Worm (Caenorhabditis elegans) whole organism, early embryonic: Measurements from ENCODE around the gene M02E1.3.
"Not testable (repeated sequence)": the region's sequence is repeated elsewhere in the genome, so short reads cannot be mapped to it uniquely, and the experiment has no call there.

Experiments
- B0310.2 ChIP-seq: sonication (generic microtip); optimal IDR thresholded peaks from 2 replicates; lab custom pipeline; 2016; ENCODE audit warnings: mild to moderate bottlenecking, missing genetic modification characterization, missing compliant biosample characterization
- F13C5.2 ChIP-seq: sonication (generic microtip); optimal IDR thresholded peaks from 2 replicates; lab custom pipeline; 2017; ENCODE audit warnings: mild to moderate bottlenecking, missing genetic modification characterization, inconsistent platforms, missing compliant biosample characterization
- aly-1 ChIP-seq: sonication (generic microtip); optimal IDR thresholded peaks from 2 replicates; lab custom pipeline; 2016; ENCODE audit warnings: missing genetic modification characterization, missing compliant biosample characterization
- ama-1 ChIP-seq: fragments of 150-350 bp; optimal IDR thresholded peaks from 2 replicates; lab custom pipeline; 2014
- ceh-13 ChIP-seq: fragments of 200-800 bp; sonication (Bioruptor generic); optimal IDR thresholded peaks from 2 replicates; lab custom pipeline; 2018; ENCODE audit warnings: mild to moderate bottlenecking, missing genetic modification characterization, missing compliant biosample characterization
- ceh-36 ChIP-seq: sonication (generic microtip); optimal IDR thresholded peaks from 2 replicates; lab custom pipeline; 2016; ENCODE audit warnings: missing genetic modification characterization, inconsistent platforms, missing compliant biosample characterization
- ets-7 ChIP-seq: sonication (generic microtip); optimal IDR thresholded peaks from 2 replicates; lab custom pipeline; 2016; ENCODE audit warnings: missing genotype, missing genetic modification characterization, missing compliant biosample characterization
- flt-1 ChIP-seq: fragments of 200-800 bp; sonication (Bioruptor generic); IDR thresholded peaks from 2 replicates; pipeline ENCODE4 v1.3.6; 2022; ENCODE audit warnings: missing genetic modification characterization, missing compliant biosample characterization
- hmbx-1 ChIP-seq: sonication (generic microtip); optimal IDR thresholded peaks from 2 replicates; lab custom pipeline; 2016; ENCODE audit warnings: mild to moderate bottlenecking, missing genetic modification characterization, missing compliant biosample characterization
- hmg-4 ChIP-seq: fragments of 200-800 bp; sonication (Bioruptor generic); optimal IDR thresholded peaks from 2 replicates; lab custom pipeline; 2018; ENCODE audit warnings: mild to moderate bottlenecking, missing genetic modification characterization, missing compliant biosample characterization
- hnd-1 ChIP-seq: sonication (generic microtip); optimal IDR thresholded peaks from 2 replicates; lab custom pipeline; 2016; ENCODE audit warnings: missing genetic modification characterization, missing compliant biosample characterization
- pes-1 ChIP-seq: fragments of 200-800 bp; sonication (Bioruptor generic); IDR thresholded peaks from 2 replicates; pipeline ENCODE4 v1.3.6; 2022; ENCODE audit warnings: missing genetic modification reagents, missing genetic modification characterization, missing compliant biosample characterization
- scrt-1 ChIP-seq: fragments of 200-800 bp; sonication (Bioruptor generic); IDR thresholded peaks from 2 replicates; pipeline ENCODE4 v1.3.6; 2022; ENCODE audit warnings: missing genetic modification characterization, missing compliant biosample characterization
- sea-1 ChIP-seq: fragments of 200-800 bp; sonication (Bioruptor generic); conservative IDR thresholded peaks from 2 replicates; pipeline ENCODE4 v1.3.6; 2022; ENCODE audit warnings: missing genetic modification characterization, missing compliant biosample characterization
- tbx-11 ChIP-seq: fragments of 200-800 bp; sonication (Bioruptor generic); IDR thresholded peaks from 2 replicates; pipeline ENCODE4 v1.3.6; 2022; ENCODE audit warnings: missing genetic modification characterization, missing compliant biosample characterization
- tbx-37 ChIP-seq: fragments of 200-800 bp; sonication (Bioruptor generic); conservative IDR thresholded peaks from 2 replicates; pipeline ENCODE4 v1.3.6; 2022; ENCODE audit warnings: missing genetic modification reagents, missing genetic modification characterization, missing compliant biosample characterization
- tra-4 ChIP-seq: sonication (generic microtip); optimal IDR thresholded peaks from 2 replicates; lab custom pipeline; 2017; ENCODE audit warnings: missing genetic modification characterization, missing compliant biosample characterization

M02E1.3 gene

DNA sequence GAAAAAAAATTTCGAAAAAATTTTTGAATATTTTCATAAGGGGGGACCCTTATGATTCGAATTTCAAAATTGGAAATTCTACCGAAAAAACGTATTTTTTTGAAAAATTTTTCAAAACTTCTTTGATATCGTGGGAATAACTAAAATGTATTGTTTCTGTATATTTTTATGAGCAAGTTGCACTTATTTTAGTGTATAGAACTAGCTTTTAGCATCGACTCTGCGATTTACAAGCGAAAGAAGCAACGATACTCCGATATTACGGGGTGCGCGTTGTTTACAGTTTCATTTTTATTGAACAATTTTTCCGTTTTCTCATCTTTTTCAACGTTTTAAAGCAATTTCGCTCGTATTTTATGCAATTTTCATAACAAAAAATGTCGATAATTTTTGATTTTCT, at the start of gene M02E1.3:
TSS of gene M02E1.3 (plus strand) at position 301 of the 400 bp plus-strand sequence.
- not testable (repeated sequence) for TF ChIP-seq tbx-11; scrt-1 (GFP tag; lab: Robert Waterston, UW); ama-1 (lab: Kevin White, UChicago)

DNA sequence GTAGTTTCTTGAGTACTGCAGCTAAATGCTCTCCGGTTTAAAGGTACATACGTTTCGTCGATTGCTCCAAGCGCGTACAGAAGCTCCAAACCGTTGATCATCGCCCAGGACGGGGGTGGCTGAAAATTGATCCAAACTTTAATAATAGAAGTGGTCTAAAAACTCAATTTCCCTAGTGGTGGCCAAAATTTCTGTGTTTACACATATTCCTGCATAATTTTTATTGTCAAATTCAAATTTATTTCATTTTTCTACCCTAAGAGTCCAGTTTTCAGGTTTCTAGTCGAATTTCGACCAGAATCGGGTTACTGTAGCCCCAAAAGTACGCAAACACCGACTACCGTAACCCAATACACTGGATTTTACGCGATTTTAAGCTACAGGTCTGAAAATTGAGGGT, 48.4 kb upstream of the M02E1.3 start, which contains the start of gene Y108F1.5:
TSS of gene Y108F1.5 (minus strand) at position 101 of the 400 bp plus-strand sequence.
- not testable (repeated sequence) for TF ChIP-seq scrt-1 (GFP tag; lab: Robert Waterston, UW); ama-1 (lab: Kevin White, UChicago); F13C5.2

DNA sequence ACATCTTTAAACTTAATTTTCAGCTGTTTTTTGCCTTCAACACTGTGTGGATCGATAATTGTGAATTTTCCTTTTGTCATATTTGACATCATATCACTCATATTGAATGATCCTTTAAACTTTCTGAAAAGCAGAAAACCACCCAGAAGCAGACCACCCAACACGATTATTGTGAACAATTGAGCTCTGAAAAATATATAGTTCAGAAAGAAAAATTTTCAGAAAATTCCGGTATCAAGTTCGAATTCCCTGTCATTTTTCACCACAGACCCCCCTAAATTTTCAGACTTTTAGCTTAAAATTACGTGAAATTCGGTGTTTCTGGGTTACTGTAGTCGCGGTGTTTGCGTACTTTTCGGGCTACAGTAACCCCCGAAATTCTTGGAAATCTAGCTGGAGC, 36.2 kb upstream of the M02E1.3 start, which contains the start of gene Y47C4A.1:
TSS of gene Y47C4A.1 (minus strand) at position 101 of the 400 bp plus-strand sequence.
- TF ChIP-seq tra-4; hmg-4 (GFP tag; lab: Kevin White, UChicago); ceh-36 (tag; lab: Kevin White, UChicago): not testable (repeated sequence)

DNA sequence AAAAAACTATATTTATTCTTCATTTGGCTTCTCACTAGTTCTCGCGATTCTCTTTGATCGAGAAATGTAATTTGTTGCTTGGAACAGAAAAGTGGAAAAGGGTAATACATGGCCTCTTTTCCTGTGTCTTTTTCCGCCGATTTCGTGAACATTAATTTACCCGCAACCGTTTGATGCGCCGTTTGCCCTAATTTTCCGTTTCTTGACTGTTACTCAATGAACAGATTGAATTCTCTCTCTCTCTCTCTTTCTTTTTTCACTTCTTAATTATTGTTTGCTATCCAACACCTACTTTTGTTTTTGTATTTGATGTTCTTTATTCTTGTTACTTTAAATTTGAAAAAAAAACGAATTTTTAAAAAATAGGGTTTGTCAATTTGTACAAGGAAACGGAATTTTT, 26.6 kb upstream of the M02E1.3 start:
- TF ChIP-seq sea-1 (no peak), ceh-36 (tag; lab: Kevin White, UChicago) (no peak), ama-1 (lab: Kevin White, UChicago) (no peak), flt-1 (GFP tag; lab: Robert Waterston, UW) (no peak), F13C5.2 (no peak)

DNA sequence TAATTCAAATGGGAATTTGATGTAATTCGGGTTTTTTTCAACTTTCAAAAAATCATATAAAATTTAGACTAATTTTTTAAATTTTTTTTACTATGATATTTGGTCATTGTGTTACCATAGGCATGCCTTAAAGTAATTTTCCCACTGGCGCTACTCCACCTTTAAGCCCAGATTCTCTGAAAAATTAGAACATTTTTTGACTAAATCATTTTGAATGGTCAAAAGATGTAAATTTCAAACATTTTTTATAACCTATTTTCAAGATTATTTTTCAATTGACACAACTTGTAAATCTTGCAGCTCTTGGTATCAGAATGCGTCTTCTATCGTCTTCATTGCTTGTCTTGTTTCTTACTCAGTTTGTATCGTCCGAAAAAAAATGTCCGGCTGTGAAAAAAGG, 25.4 kb upstream of the M02E1.3 start, which contains the start of gene R57.2:
TSS of gene R57.2 (plus strand) at position 301 of the 400 bp plus-strand sequence.
- TF ChIP-seq pes-1 (GFP tag; lab: Robert Waterston, UW) (no peak), tbx-37 (GFP tag; lab: Robert Waterston, UW) (no peak), ceh-13 (no peak), ama-1 (lab: Kevin White, UChicago) (no peak), flt-1 (GFP tag; lab: Robert Waterston, UW) (no peak)

DNA sequence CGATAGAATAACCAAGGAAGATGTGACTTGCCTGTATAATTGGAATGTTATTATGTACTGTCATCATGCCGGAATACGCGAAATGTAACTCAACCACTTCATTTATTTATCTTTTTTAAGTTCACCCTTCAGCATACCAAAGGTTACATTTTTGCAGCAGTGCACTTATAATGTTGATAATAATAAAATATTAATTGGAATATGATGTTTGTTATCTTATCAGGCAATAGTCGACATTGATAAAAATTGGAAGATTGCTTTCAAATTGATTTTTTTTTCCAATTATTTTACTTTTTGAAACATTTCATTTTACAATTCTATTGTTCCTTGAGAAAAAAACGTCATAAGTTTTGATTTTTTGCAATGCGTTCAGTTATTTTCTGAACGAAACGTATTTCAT, 23.2 kb upstream of the M02E1.3 start:
- TF ChIP-seq tbx-37 (GFP tag; lab: Robert Waterston, UW), result no peak
- no peak for TF ChIP-seq ama-1 (lab: Kevin White, UChicago)
- TF ChIP-seq hmbx-1 (tag; lab: Kevin White, UChicago), result no peak
- no peak for TF ChIP-seq ets-7 (tag; lab: Kevin White, UChicago)
- TF ChIP-seq scrt-1 (GFP tag; lab: Robert Waterston, UW), result no peak
- no peak for TF ChIP-seq B0310.2 (tag; lab: Kevin White, UChicago)
- no peak for TF ChIP-seq pes-1 (GFP tag; lab: Robert Waterston, UW)
- TF ChIP-seq hmg-4 (GFP tag; lab: Kevin White, UChicago), result no peak
- TF ChIP-seq tra-4, result no peak
- TF ChIP-seq hnd-1 (tag; lab: Kevin White, UChicago), result no peak
- TF ChIP-seq tbx-11, result no peak
- TF ChIP-seq flt-1 (GFP tag; lab: Robert Waterston, UW), result no peak
- TF ChIP-seq aly-1 (tag; lab: Kevin White, UChicago), result no peak

DNA sequence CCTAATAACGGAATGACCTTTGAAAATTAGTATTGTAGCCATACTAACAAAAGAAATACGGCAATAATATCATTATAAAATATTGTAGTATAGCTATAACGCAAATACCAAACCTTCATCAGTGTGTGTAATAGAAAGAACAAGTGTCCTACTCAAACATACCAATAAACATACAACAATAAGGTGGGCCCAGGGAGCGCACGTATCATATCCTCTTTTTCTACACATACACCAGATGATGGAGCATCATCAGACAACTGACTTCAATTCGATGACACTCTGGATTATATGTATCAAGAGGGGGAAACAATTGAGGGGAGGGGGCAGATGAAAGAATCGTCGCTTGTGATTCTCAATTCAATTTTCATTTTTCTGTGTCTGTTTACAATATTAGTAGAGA, 22.1 kb upstream of the M02E1.3 start:
- TF ChIP-seq tbx-37 (GFP tag; lab: Robert Waterston, UW) (no peak), sea-1 (no peak), ceh-36 (tag; lab: Kevin White, UChicago) (no peak), flt-1 (GFP tag; lab: Robert Waterston, UW) (no peak), tra-4 (no peak), B0310.2 (tag; lab: Kevin White, UChicago) (no peak), hmg-4 (GFP tag; lab: Kevin White, UChicago) (no peak), tbx-11 (no peak), F13C5.2 (no peak), hnd-1 (tag; lab: Kevin White, UChicago) (no peak), ceh-13 (no peak), scrt-1 (GFP tag; lab: Robert Waterston, UW) (no peak), aly-1 (tag; lab: Kevin White, UChicago) (no peak), hmbx-1 (tag; lab: Kevin White, UChicago) (no peak), ets-7 (tag; lab: Kevin White, UChicago) (no peak), ama-1 (lab: Kevin White, UChicago) (no peak), pes-1 (GFP tag; lab: Robert Waterston, UW) (no peak)

DNA sequence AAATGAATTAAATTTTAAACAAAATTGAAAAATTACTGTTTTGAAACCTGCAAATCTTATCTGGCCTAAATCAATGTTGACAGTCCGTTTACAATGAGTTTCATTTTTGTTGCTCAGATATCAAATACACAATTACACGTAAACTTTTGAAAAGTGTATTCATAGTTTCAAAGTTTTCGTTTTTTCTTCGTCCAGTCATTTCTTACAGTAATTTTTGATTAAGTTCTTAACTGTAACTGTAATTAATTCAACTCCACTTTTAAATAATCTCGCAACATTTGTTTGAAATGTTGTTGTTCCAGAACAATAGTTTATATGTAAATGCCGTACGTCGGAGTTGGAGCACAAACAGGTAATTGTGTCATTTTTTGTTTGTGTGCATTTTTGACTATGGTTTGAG, 20.8 kb upstream of the M02E1.3 start, which contains the start of gene gcp-2.1:
TSS of gene gcp-2.1 (plus strand) at position 301 of the 400 bp plus-strand sequence.
- TF ChIP-seq hnd-1 (tag; lab: Kevin White, UChicago) (no peak), ceh-36 (tag; lab: Kevin White, UChicago) (no peak), flt-1 (GFP tag; lab: Robert Waterston, UW) (no peak)

DNA sequence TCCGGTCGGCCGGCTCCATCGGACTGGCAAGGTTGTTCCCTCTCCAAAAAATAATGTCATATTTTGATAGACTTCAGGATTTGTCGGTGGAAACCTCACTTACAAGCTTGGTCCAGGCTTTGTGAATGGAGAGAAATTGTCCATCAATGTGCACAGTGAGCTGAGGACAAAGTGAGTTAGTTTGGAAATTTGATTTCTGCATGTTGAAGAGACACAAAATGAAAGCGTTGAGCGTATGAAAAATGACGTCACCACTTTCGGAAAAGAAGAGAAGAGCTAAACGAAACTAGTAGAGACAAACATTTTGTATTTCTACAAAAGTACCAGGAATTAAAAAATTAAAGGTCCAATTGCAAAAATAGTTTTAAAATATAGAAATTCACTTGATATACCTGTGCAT, 17.3 kb upstream of the M02E1.3 start:
- TF ChIP-seq aly-1 (tag; lab: Kevin White, UChicago) (no peak), pes-1 (GFP tag; lab: Robert Waterston, UW) (no peak), tbx-11 (no peak), ceh-36 (tag; lab: Kevin White, UChicago) (no peak), B0310.2 (tag; lab: Kevin White, UChicago) (no peak), F13C5.2 (no peak), ets-7 (tag; lab: Kevin White, UChicago) (no peak), hmg-4 (GFP tag; lab: Kevin White, UChicago) (no peak), tra-4 (no peak), scrt-1 (GFP tag; lab: Robert Waterston, UW) (no peak), ama-1 (lab: Kevin White, UChicago) (no peak), ceh-13 (no peak), flt-1 (GFP tag; lab: Robert Waterston, UW) (no peak), hnd-1 (tag; lab: Kevin White, UChicago) (no peak)
